Worm (Caenorhabditis elegans) whole organism, young adult: Measurements from ENCODE around the gene rol-3.

ENCODE experiments used
- B0019.2 ChIP-seq: fragments of 200-800 bp; sonication (Bioruptor generic); conservative IDR thresholded peaks from 2 replicates; pipeline ENCODE4 v1.3.6; 2022; ENCODE audit warnings: missing genetic modification reagents, missing genetic modification characterization, missing compliant biosample characterization
- B0035.1 ChIP-seq: sonication (generic microtip); optimal IDR thresholded peaks from 2 replicates; lab custom pipeline; 2016; ENCODE audit warnings: missing genetic modification characterization, mild to moderate bottlenecking, missing compliant biosample characterization, missing genotype, missing genetic modification reagents
- B0261.1 ChIP-seq: sonication (generic microtip); optimal IDR thresholded peaks from 2 replicates; lab custom pipeline; 2016; ENCODE audit warnings: mild to moderate bottlenecking, missing genetic modification characterization, moderate library complexity, missing compliant biosample characterization
- B0336.3 ChIP-seq: fragments of 200-800 bp; sonication (Bioruptor generic); IDR thresholded peaks from 2 replicates; pipeline ENCODE4 v1.3.6; 2022; ENCODE audit warnings: missing genetic modification characterization, missing compliant biosample characterization
- F23B12.7 ChIP-seq: sonication (generic microtip); optimal IDR thresholded peaks from 2 replicates; lab custom pipeline; 2017; ENCODE audit warnings: missing genetic modification characterization, mild to moderate bottlenecking, missing compliant biosample characterization, antibody characterized with exemption, moderate library complexity; ENCODE audit not compliant: insufficient read depth
- F33H1.4 ChIP-seq: fragments of 200-800 bp; sonication (Bioruptor generic); IDR thresholded peaks from 2 replicates; pipeline ENCODE4 v1.3.6; 2022; ENCODE audit warnings: missing genetic modification reagents, missing genetic modification characterization, missing compliant biosample characterization
- F57A8.1 ChIP-seq: fragments of 200-800 bp; sonication (Bioruptor generic); optimal IDR thresholded peaks from 2 replicates; lab custom pipeline; 2018; ENCODE audit warnings: mild to moderate bottlenecking, missing genetic modification characterization, moderate library complexity, missing compliant biosample characterization
- F57C9.4 ChIP-seq: sonication (generic microtip); optimal IDR thresholded peaks from 2 replicates; lab custom pipeline; 2017; ENCODE audit warnings: mild to moderate bottlenecking, missing genetic modification characterization, missing compliant biosample characterization
- K11D2.4 ChIP-seq: fragments of 200-800 bp; sonication (Bioruptor generic); IDR thresholded peaks from 2 replicates; pipeline ENCODE4 v1.3.6; 2022; ENCODE audit warnings: missing genetic modification reagents, missing genetic modification characterization, missing compliant biosample characterization
- T26A5.8 ChIP-seq: sonication (generic microtip); optimal IDR thresholded peaks from 2 replicates; lab custom pipeline; 2016; ENCODE audit warnings: missing genetic modification characterization, missing compliant biosample characterization
- Y53F4B.3 ChIP-seq: fragments of 200-800 bp; sonication (Bioruptor generic); IDR thresholded peaks from 2 replicates; pipeline ENCODE4 v1.3.6; 2022; ENCODE audit warnings: missing genetic modification reagents, missing genetic modification characterization, missing compliant biosample characterization
- Y56A3A.18 ChIP-seq: fragments of 200-800 bp; sonication (Bioruptor generic); IDR thresholded peaks from 2 replicates; pipeline ENCODE4 v1.3.6; 2022; ENCODE audit warnings: missing genetic modification reagents, missing genetic modification characterization, missing compliant biosample characterization
- ama-1 ChIP-seq, 3 experiments: fragments of 150-350 bp in 1 of 3; sonication (generic microtip) in 2 of 3; optimal IDR thresholded peaks; 2 replicates each; lab custom pipeline; 2014 to 2018; ENCODE audit warnings: missing biosample characterization in 2 of 3, missing genetic modification characterization in 2 of 3, missing genetic modification reagents in 2 of 3
- aptf-3 ChIP-seq: fragments of 200-800 bp; sonication (Bioruptor generic); IDR thresholded peaks from 2 replicates; pipeline ENCODE4 v1.3.6; 2022; ENCODE audit warnings: missing genetic modification characterization, missing compliant biosample characterization
- atf-7 ChIP-seq: sonication (generic microtip); optimal IDR thresholded peaks from 2 replicates; lab custom pipeline; 2017; ENCODE audit warnings: mild to moderate bottlenecking, missing genetic modification characterization, missing compliant biosample characterization
- athp-1 ChIP-seq: sonication (generic microtip); optimal IDR thresholded peaks from 2 replicates; lab custom pipeline; 2017; ENCODE audit warnings: mild to moderate bottlenecking, missing genetic modification characterization, missing compliant biosample characterization
- attf-3 ChIP-seq: fragments of 200-800 bp; sonication (Bioruptor generic); conservative IDR thresholded peaks from 2 replicates; pipeline ENCODE4 v1.3.6; 2022; ENCODE audit warnings: missing genetic modification reagents, missing genetic modification characterization, missing compliant biosample characterization
- bed-2 ChIP-seq: fragments of 200-800 bp; sonication (Bioruptor generic); IDR thresholded peaks from 2 replicates; pipeline ENCODE4 v1.3.6; 2022; ENCODE audit warnings: missing genetic modification reagents, missing genetic modification characterization, missing compliant biosample characterization
- cebp-1 ChIP-seq, 2 experiments: fragments of 200-800 bp in 1 of 2; sonication (Bioruptor generic) in 1 of 2; sonication (generic microtip) in 1 of 2; IDR thresholded peaks in 1 of 2; optimal IDR thresholded peaks in 1 of 2; 2 replicates each; pipeline versions ENCODE4 v1.3.6 to Lab custom; 2017 to 2022; ENCODE audit warnings: missing compliant biosample characterization in 2 of 2, missing genetic modification characterization in 2 of 2, mild to moderate bottlenecking in 1 of 2, missing genetic modification reagents in 1 of 2, moderate library complexity in 1 of 2
- ceh-27 ChIP-seq: fragments of 200-800 bp; sonication (Bioruptor generic); optimal IDR thresholded peaks from 2 replicates; lab custom pipeline; 2018; ENCODE audit warnings: mild to moderate bottlenecking, missing genetic modification characterization, moderate library complexity, missing compliant biosample characterization
- ceh-58 ChIP-seq: fragments of 200-800 bp; sonication (Bioruptor generic); IDR thresholded peaks from 2 replicates; pipeline ENCODE4 v1.3.6; 2022; ENCODE audit warnings: missing genetic modification characterization, missing compliant biosample characterization
- ceh-91 ChIP-seq: fragments of 200-800 bp; sonication (Bioruptor generic); IDR thresholded peaks from 2 replicates; pipeline ENCODE4 v1.3.6; 2022; ENCODE audit warnings: missing genetic modification reagents, missing genetic modification characterization, missing compliant biosample characterization
- chd-7 ChIP-seq: sonication (generic microtip); optimal IDR thresholded peaks from 2 replicates; lab custom pipeline; 2016; ENCODE audit warnings: mild to moderate bottlenecking, missing genetic modification characterization, moderate library complexity, missing compliant biosample characterization
- dox-1 ChIP-seq: fragments of 200-800 bp; sonication (Bioruptor generic); IDR thresholded peaks from 2 replicates; pipeline ENCODE4 v1.3.6; 2022; ENCODE audit warnings: missing genetic modification reagents, missing genetic modification characterization, missing compliant biosample characterization
- dpff-1 ChIP-seq: sonication (generic microtip); optimal IDR thresholded peaks from 2 replicates; lab custom pipeline; 2017; ENCODE audit warnings: mild to moderate bottlenecking, missing genetic modification characterization, missing compliant biosample characterization
- dpl-1 ChIP-seq: fragments of 150-350 bp; optimal IDR thresholded peaks from 2 replicates; lab custom pipeline; 2014; ENCODE audit warnings: missing biosample characterization, missing genetic modification reagents, missing genetic modification characterization
- efl-1 ChIP-seq: fragments of 150-350 bp; optimal IDR thresholded peaks from 2 replicates; lab custom pipeline; 2014; ENCODE audit warnings: missing biosample characterization, missing genetic modification reagents, missing genetic modification characterization
- him-1 ChIP-seq: sonication (generic microtip); optimal IDR thresholded peaks from 2 replicates; lab custom pipeline; 2016; ENCODE audit warnings: missing genotype, missing genetic modification reagents, missing genetic modification characterization, missing compliant biosample characterization
- hmg-1.2 ChIP-seq: fragments of 200-800 bp; sonication (Bioruptor generic); IDR thresholded peaks from 2 replicates; pipeline ENCODE4 v1.3.6; 2022; ENCODE audit warnings: missing genetic modification reagents, missing genetic modification characterization, missing compliant biosample characterization
- lag-1 ChIP-seq: fragments of 200-800 bp; sonication (Bioruptor generic); IDR thresholded peaks from 2 replicates; pipeline ENCODE4 v1.3.6; 2022; ENCODE audit warnings: missing genetic modification reagents, missing genetic modification characterization, missing compliant biosample characterization
- let-526 ChIP-seq: fragments of 200-800 bp; sonication (Bioruptor generic); IDR thresholded peaks from 2 replicates; pipeline ENCODE4 v1.3.6; 2022; ENCODE audit warnings: missing genetic modification reagents, missing genetic modification characterization, missing compliant biosample characterization
- let-607 ChIP-seq, 2 experiments: fragments of 200-800 bp in 1 of 2; sonication (Bioruptor generic) in 1 of 2; sonication (generic microtip) in 1 of 2; optimal IDR thresholded peaks; 2 replicates each; lab custom pipeline; 2016 to 2018; ENCODE audit warnings: mild to moderate bottlenecking in 2 of 2, missing compliant biosample characterization in 2 of 2, missing genetic modification characterization in 2 of 2, moderate library complexity in 2 of 2, missing genotype in 1 of 2
- lin-54 ChIP-seq: fragments of 200-800 bp; sonication (Bioruptor generic); optimal IDR thresholded peaks from 2 replicates; lab custom pipeline; 2018; ENCODE audit warnings: mild to moderate bottlenecking, missing genetic modification characterization, missing compliant biosample characterization
- madf-3 ChIP-seq: fragments of 200-800 bp; sonication (Bioruptor generic); IDR thresholded peaks from 2 replicates; pipeline ENCODE4 v1.3.6; 2022; ENCODE audit warnings: missing genetic modification reagents, missing genetic modification characterization, missing compliant biosample characterization
- madf-6 ChIP-seq: fragments of 200-800 bp; sonication (Bioruptor generic); IDR thresholded peaks from 2 replicates; pipeline ENCODE4 v1.3.6; 2022; ENCODE audit warnings: missing genetic modification reagents, missing genetic modification characterization, missing compliant biosample characterization
- nhr-120 ChIP-seq: fragments of 200-800 bp; sonication (Bioruptor generic); IDR thresholded peaks from 2 replicates; pipeline ENCODE4 v1.3.6; 2022; ENCODE audit warnings: missing genetic modification characterization, missing compliant biosample characterization
- nhr-27 ChIP-seq: fragments of 200-800 bp; sonication (Bioruptor generic); optimal IDR thresholded peaks from 2 replicates; lab custom pipeline; 2018; ENCODE audit warnings: mild to moderate bottlenecking, missing genetic modification characterization, moderate library complexity, missing compliant biosample characterization
- nhr-80 ChIP-seq: sonication (generic microtip); optimal IDR thresholded peaks from 2 replicates; lab custom pipeline; 2016; ENCODE audit warnings: missing genetic modification characterization, missing compliant biosample characterization
- rcor-1 ChIP-seq: fragments of 200-800 bp; sonication (Bioruptor generic); IDR thresholded peaks from 2 replicates; pipeline ENCODE4 v1.3.6; 2022; ENCODE audit warnings: missing genetic modification reagents, missing genetic modification characterization, missing compliant biosample characterization
- repo-1 ChIP-seq: sonication (generic microtip); optimal IDR thresholded peaks from 2 replicates; lab custom pipeline; 2017; ENCODE audit warnings: mild to moderate bottlenecking, missing genetic modification characterization, missing compliant biosample characterization
- sdz-38 ChIP-seq: sonication (generic microtip); optimal IDR thresholded peaks from 2 replicates; lab custom pipeline; 2016; ENCODE audit warnings: missing genotype, missing genetic modification characterization, missing compliant biosample characterization
- sptf-2 ChIP-seq: fragments of 200-800 bp; sonication (Bioruptor generic); optimal IDR thresholded peaks from 2 replicates; lab custom pipeline; 2018; ENCODE audit warnings: mild to moderate bottlenecking, missing genetic modification characterization, missing compliant biosample characterization
- tbp1 ChIP-seq: fragments of 200-800 bp; sonication (Bioruptor generic); optimal IDR thresholded peaks from 2 replicates; lab custom pipeline; 2018; ENCODE audit warnings: mild to moderate bottlenecking, missing genetic modification characterization, missing compliant biosample characterization
- tbx-9 ChIP-seq: sonication (generic microtip); optimal IDR thresholded peaks from 2 replicates; lab custom pipeline; 2016; ENCODE audit warnings: borderline replicate concordance, missing genetic modification characterization, inconsistent platforms, missing compliant biosample characterization
- xnd-1 ChIP-seq: sonication (generic microtip); optimal IDR thresholded peaks from 2 replicates; lab custom pipeline; 2016; ENCODE audit warnings: missing genotype, missing genetic modification reagents, missing genetic modification characterization, missing compliant biosample characterization
- zim-3 ChIP-seq: sonication (generic microtip); optimal IDR thresholded peaks from 2 replicates; lab custom pipeline; 2017; ENCODE audit warnings: mild to moderate bottlenecking, missing genetic modification characterization, moderate library complexity, missing compliant biosample characterization
- ztf-22 ChIP-seq: fragments of 200-800 bp; sonication (Bioruptor generic); optimal IDR thresholded peaks from 2 replicates; lab custom pipeline; 2018; ENCODE audit warnings: mild to moderate bottlenecking, missing genetic modification characterization, moderate library complexity, missing compliant biosample characterization
- ztf-28 ChIP-seq: fragments of 200-800 bp; sonication (Bioruptor generic); IDR thresholded peaks from 2 replicates; pipeline ENCODE4 v1.3.6; 2022; ENCODE audit warnings: missing genetic modification reagents, missing genetic modification characterization, missing compliant biosample characterization
- ztf-3 ChIP-seq: fragments of 200-800 bp; sonication (Bioruptor generic); optimal IDR thresholded peaks from 2 replicates; lab custom pipeline; 2018; ENCODE audit warnings: mild to moderate bottlenecking, missing genetic modification characterization, missing compliant biosample characterization

Gene rol-3

DNA sequence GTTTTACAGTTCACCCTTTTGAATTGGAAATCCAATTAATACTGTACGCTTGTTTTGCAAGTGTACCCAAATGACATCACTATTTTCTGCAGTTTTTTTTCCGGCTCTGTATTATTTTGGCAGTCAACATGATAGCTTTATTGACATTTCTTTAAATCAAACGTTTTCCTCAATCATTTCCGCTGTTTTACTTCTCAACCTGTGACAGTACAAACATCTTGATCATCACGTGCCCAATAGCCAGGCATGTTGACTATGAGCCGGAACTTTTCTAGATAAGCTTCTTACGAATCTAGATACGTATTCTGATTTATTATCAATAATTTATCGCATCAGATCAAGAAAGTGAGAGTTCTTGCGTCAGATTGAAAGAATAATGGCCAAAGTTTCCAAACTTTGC, 31.7 kb upstream of the rol-3 start:
- TF ChIP-seq aptf-3: no peak
- TF ChIP-seq K11D2.4 (GFP tag; lab: Robert Waterston, UW): no peak
- TF ChIP-seq lin-54 (GFP tag; lab: Kevin White, UChicago): no peak
- no peak for TF ChIP-seq xnd-1 (tag; lab: Kevin White, UChicago)
- TF ChIP-seq him-1 (tag; lab: Kevin White, UChicago): no peak
- TF ChIP-seq let-526 (GFP tag; lab: Robert Waterston, UW): no peak
- TF ChIP-seq attf-3 (GFP tag; lab: Robert Waterston, UW): no peak
- TF ChIP-seq ztf-28 (GFP tag; lab: Robert Waterston, UW): no peak
- no peak for TF ChIP-seq ama-1 (optimal IDR thresholded peaks at IDR 0.05; lab: Kevin White, UChicago)
- no peak for TF ChIP-seq ama-1 (GFP tag; optimal IDR thresholded peaks at IDR 0.05; lab: Kevin White, UChicago)
- no peak for TF ChIP-seq Y53F4B.3 (GFP tag; lab: Robert Waterston, UW)
- TF ChIP-seq dpl-1 (GFP tag; lab: Kevin White, UChicago): no peak
- TF ChIP-seq cebp-1 (GFP tag; IDR thresholded peaks at IDR 0.05; lab: Robert Waterston, UW): no peak
- peak; percentile 16 for TF ChIP-seq cebp-1 (tag; optimal IDR thresholded peaks at IDR 0.05; lab: Kevin White, UChicago)
- TF ChIP-seq madf-3 (GFP tag; lab: Robert Waterston, UW): no peak
- TF ChIP-seq F57C9.4 (tag; lab: Kevin White, UChicago): no peak
- no peak for TF ChIP-seq ceh-27 (GFP tag; lab: Kevin White, UChicago)
- TF ChIP-seq nhr-27 (tag; lab: Kevin White, UChicago): no peak
- peak; percentile 9 for TF ChIP-seq tbp1 (GFP tag; lab: Kevin White, UChicago)
- TF ChIP-seq ceh-91 (GFP tag; lab: Robert Waterston, UW): no peak
- TF ChIP-seq madf-6 (GFP tag; lab: Robert Waterston, UW): no peak
- TF ChIP-seq sdz-38: no peak
- no peak for TF ChIP-seq hmg-1.2 (GFP tag; lab: Robert Waterston, UW)
- TF ChIP-seq B0019.2: no peak
- no peak for TF ChIP-seq ztf-3 (GFP tag; lab: Kevin White, UChicago)
- no peak for TF ChIP-seq zim-3
- TF ChIP-seq dpff-1 (tag; lab: Kevin White, UChicago): no peak
- no peak for TF ChIP-seq F33H1.4 (GFP tag; lab: Robert Waterston, UW)
- TF ChIP-seq F57A8.1 (GFP tag; lab: Kevin White, UChicago): no peak
- no peak for TF ChIP-seq Y56A3A.18
- TF ChIP-seq let-607 (tag; optimal IDR thresholded peaks at IDR 0.05; lab: Kevin White, UChicago): peak in 1 of 2 experiments; percentile 18
- TF ChIP-seq T26A5.8 (tag; lab: Kevin White, UChicago): no peak
- no peak for TF ChIP-seq tbx-9 (tag; lab: Kevin White, UChicago)
- peak; percentile 69 for TF ChIP-seq nhr-80 (tag; lab: Kevin White, UChicago)
- no peak for TF ChIP-seq B0035.1
- peak; percentile 86 for TF ChIP-seq atf-7
- no peak for TF ChIP-seq efl-1 (GFP tag; lab: Kevin White, UChicago)
- no peak for TF ChIP-seq athp-1 (tag; lab: Kevin White, UChicago)
- no peak for TF ChIP-seq repo-1 (tag; lab: Kevin White, UChicago)
- TF ChIP-seq nhr-120 (GFP tag; lab: Robert Waterston, UW): no peak
- 0 out of 2 replicates have a peak, but pooled peaks have one; percentile 26 for TF ChIP-seq B0336.3
- no peak for TF ChIP-seq F23B12.7 (tag; lab: Kevin White, UChicago)
- no peak for TF ChIP-seq chd-7
- TF ChIP-seq rcor-1 (GFP tag; lab: Robert Waterston, UW): no peak
- TF ChIP-seq lag-1: no peak
- TF ChIP-seq ceh-58 (GFP tag; lab: Robert Waterston, UW): no peak
- TF ChIP-seq bed-2 (GFP tag; lab: Robert Waterston, UW): no peak
- no peak for TF ChIP-seq dox-1 (GFP tag; lab: Robert Waterston, UW)
- TF ChIP-seq sptf-2 (GFP tag; lab: Kevin White, UChicago): no peak
- no peak for TF ChIP-seq B0261.1 (tag; lab: Kevin White, UChicago)
- TF ChIP-seq ztf-22 (GFP tag; lab: Kevin White, UChicago): peak; percentile 19
